Worm (Caenorhabditis elegans) whole organism, late embryonic: ENCODE results near the gene nhl-2.

ENCODE experiments used
- dmd-4 ChIP-seq: sonication (generic microtip); optimal IDR thresholded peaks from 2 replicates; lab custom pipeline; 2016; ENCODE audit warnings: borderline replicate concordance, missing genetic modification characterization, missing compliant biosample characterization
- fax-1 ChIP-seq: sonication (generic microtip); optimal IDR thresholded peaks from 2 replicates; lab custom pipeline; 2016; ENCODE audit warnings: missing genotype, missing genetic modification characterization, missing compliant biosample characterization
- fkh-10 ChIP-seq: fragments of 150-350 bp; optimal IDR thresholded peaks from 2 replicates; lab custom pipeline; 2014; ENCODE audit warnings: missing biosample characterization, missing genetic modification reagents, missing genetic modification characterization
- gmeb-2 ChIP-seq: sonication (generic microtip); optimal IDR thresholded peaks from 2 replicates; lab custom pipeline; 2016; ENCODE audit warnings: missing genetic modification characterization, inconsistent platforms, missing compliant biosample characterization
- lim-6 ChIP-seq: sonication (generic microtip); optimal IDR thresholded peaks from 2 replicates; lab custom pipeline; 2016; ENCODE audit warnings: missing genetic modification characterization, missing compliant biosample characterization
- madf-2 ChIP-seq: sonication (generic microtip); optimal IDR thresholded peaks from 2 replicates; lab custom pipeline; 2017; ENCODE audit warnings: missing genetic modification characterization, missing compliant biosample characterization
- pax-1 ChIP-seq: fragments of 150-350 bp; optimal IDR thresholded peaks from 2 replicates; lab custom pipeline; 2014; ENCODE audit warnings: missing biosample characterization, missing genetic modification characterization
- pha-4 ChIP-seq: fragments of 150-350 bp; optimal IDR thresholded peaks from 2 replicates; lab custom pipeline; 2018; ENCODE audit warnings: missing biosample characterization, missing genetic modification reagents, missing genetic modification characterization
- rnt-1 ChIP-seq: sonication (generic microtip); optimal IDR thresholded peaks from 2 replicates; lab custom pipeline; 2016; ENCODE audit warnings: missing genetic modification characterization, missing compliant biosample characterization
- sox-2 ChIP-seq: fragments of 200-800 bp; sonication (Bioruptor generic); IDR thresholded peaks from 2 replicates; pipeline ENCODE4 v1.3.6; 2022; ENCODE audit warnings: missing genetic modification reagents, missing genetic modification characterization, missing compliant biosample characterization
- ztf-16 ChIP-seq: sonication (generic microtip); optimal IDR thresholded peaks from 2 replicates; lab custom pipeline; 2017; ENCODE audit warnings: missing genetic modification characterization, missing compliant biosample characterization

DNA sequence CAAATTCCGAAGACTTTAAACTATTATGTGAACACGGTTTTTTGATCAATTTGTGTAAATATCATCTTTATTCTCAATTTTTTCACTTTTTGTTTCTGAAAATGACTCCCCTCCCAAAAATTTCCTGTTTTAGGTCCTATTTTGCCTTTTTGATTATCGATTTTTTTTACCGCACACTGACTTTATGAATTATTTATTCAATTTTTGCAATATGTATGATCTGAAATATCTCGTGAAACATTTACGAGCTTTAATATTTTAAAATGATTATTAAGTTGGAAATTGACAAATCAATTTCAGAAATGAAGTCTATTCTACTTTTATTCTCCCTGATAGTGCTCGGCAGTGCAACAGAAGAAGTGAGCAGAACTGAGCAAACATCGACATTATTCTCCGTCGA, 19.4 kb downstream of the nhl-2 start, which contains the start of gene C35D10.1:
- no peak for TF ChIP-seq madf-2 (tag; lab: Kevin White, UChicago)
- TF ChIP-seq pax-1 (tag; lab: Kevin White, UChicago): no peak
- no peak for TF ChIP-seq rnt-1 (tag; lab: Kevin White, UChicago)
- no peak for TF ChIP-seq ztf-16 (tag; lab: Kevin White, UChicago)
- TF ChIP-seq pha-4 (tag; lab: Kevin White, UChicago): no peak
- no peak for TF ChIP-seq sox-2
- no peak for TF ChIP-seq dmd-4 (tag; lab: Kevin White, UChicago)
- TF ChIP-seq gmeb-2 (tag; lab: Kevin White, UChicago): no peak
- TF ChIP-seq fkh-10 (GFP tag; lab: Kevin White, UChicago): no peak
- no peak for TF ChIP-seq lim-6 (tag; lab: Kevin White, UChicago)
- TF ChIP-seq fax-1 (tag; lab: Kevin White, UChicago): no peak
